Fruit fly (Drosophila melanogaster) whole organism, pupa: ENCODE data around the gene TTLL1B.

ENCODE experiments used
- CG8159 ChIP-seq: fragments of 200-800 bp; sonication (Bioruptor generic); optimal IDR thresholded peaks from 3 replicates; lab custom pipeline; 2018; ENCODE audit warnings: missing biosample characterization, mild to moderate bottlenecking, missing genetic modification characterization, moderate library complexity
- D1 ChIP-seq: fragments of 200-800 bp; sonication (Bioruptor generic); optimal IDR thresholded peaks from 2 replicates; lab custom pipeline; 2018; ENCODE audit warnings: missing biosample characterization, mild to moderate bottlenecking, missing genetic modification characterization, moderate library complexity
- EcR ChIP-seq: fragments of 200-800 bp; sonication (Bioruptor generic); optimal IDR thresholded peaks from 3 replicates; lab custom pipeline; 2019; ENCODE audit warnings: missing biosample characterization, missing genetic modification characterization, mild to moderate bottlenecking, moderate library complexity, missing genetic modification reagents

DNA sequence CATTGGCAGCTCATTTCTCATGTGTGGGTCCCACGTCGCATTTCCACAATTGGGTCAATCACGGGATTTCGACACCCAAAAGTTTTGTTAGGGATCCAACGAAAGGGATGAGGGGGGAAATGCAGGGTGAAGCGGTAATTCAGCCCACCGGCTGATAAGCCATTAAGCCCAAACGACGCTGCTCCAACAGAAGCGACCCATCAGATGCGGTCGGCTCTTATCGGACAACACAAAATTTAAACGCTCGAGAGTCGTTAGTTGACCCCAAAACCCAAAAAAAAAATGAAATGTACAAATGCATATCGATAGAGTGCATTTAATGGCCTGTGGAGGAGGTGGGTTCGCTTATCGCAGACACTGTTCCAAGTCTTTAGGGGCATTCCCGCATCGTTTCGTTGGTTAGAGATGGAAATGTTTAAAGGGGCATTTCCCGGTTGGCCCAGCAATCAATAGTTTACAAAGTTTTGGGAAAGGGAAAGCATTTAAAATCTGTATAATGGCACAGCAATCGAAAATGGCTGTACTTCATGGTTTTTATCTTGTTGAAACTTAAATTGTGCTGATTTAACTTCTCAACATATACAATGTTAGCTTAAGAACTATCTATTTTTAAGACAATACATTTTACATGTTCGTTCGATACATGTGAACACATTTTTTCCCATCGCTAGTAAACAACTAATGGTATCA, 41.2 kb upstream of the TTLL1B start:
- no peak for TF ChIP-seq CG8159 (tag; lab: Kevin White, UChicago)
- no peak for TF ChIP-seq D1 (tag; lab: Kevin White, UChicago)
- TF ChIP-seq EcR (GFP tag; lab: Kevin White, UChicago), result no peak
